Fruit fly (Drosophila melanogaster): ENCODE measurements around the gene CG9662.

The CG9662 gene

dm6 chr2L:3338566-3339215 is 37.8 kb downstream of the CG9662 start:
- TF ChIP-seq Pif1B (GFP tag; optimal IDR thresholded peaks at IDR 0.05) (peak; percentile 69), CG17806 (tag; optimal IDR thresholded peaks at IDR 0.05) (peak; percentile 78), CG12605 (GFP tag; IDR thresholded peaks at IDR 0.05) (peak; percentile 83), gl (tag; optimal IDR thresholded peaks at IDR 0.05) (peak; percentile 73), CG32121 (GFP tag; IDR thresholded peaks at IDR 0.05) (peak; percentile 88), Ets98B (GFP tag; IDR thresholded peaks at IDR 0.05) (peak; percentile 93), CG8301 (tag; optimal IDR thresholded peaks at IDR 0.05) (peak; percentile 93), Pif1A (GFP tag; optimal IDR thresholded peaks at IDR 0.05) (peak; percentile 87), CG13204 (GFP tag; optimal IDR thresholded peaks at IDR 0.05) (peak; percentile 4), CG8159 (tag; optimal IDR thresholded peaks at IDR 0.05) (peak; percentile 79), CG15710 (tag; optimal IDR thresholded peaks at IDR 0.05) (peak; percentile 77), CG10348 (GFP tag; IDR thresholded peaks at IDR 0.05) (peak; percentile 67), CG4496 (GFP tag; IDR thresholded peaks at IDR 0.05) (peak; percentile 93), CG14655 (GFP tag; optimal IDR thresholded peaks at IDR 0.05) (peak; percentile 92), D1 (tag; optimal IDR thresholded peaks at IDR 0.05) (no peak), rn (GFP tag; IDR thresholded peaks at IDR 0.05) (peak; percentile 79), fd96Ca (GFP tag; IDR thresholded peaks at IDR 0.05) (peak; percentile 93), Snoo (tag; optimal IDR thresholded peaks at IDR 0.05) (peak; percentile 73), EcR (GFP tag; optimal IDR thresholded peaks at IDR 0.05) (peak; percentile 89), CG34367 (tag; optimal IDR thresholded peaks at IDR 0.05) (peak; percentile 68), CG9948 (tag; optimal IDR thresholded peaks at IDR 0.05) (peak; percentile 78)

dm6 chr2L:3332514-3332913 is 44.0 kb downstream of the CG9662 start, which contains the start of gene CG15408:
CG15408 (plus strand) TSS chr2L:3332814.
- no peak for TF ChIP-seq CG4496 (GFP tag; IDR thresholded peaks at IDR 0.05)
- TF ChIP-seq CG8159 (tag; optimal IDR thresholded peaks at IDR 0.05): no peak
- TF ChIP-seq CG12605 (GFP tag; IDR thresholded peaks at IDR 0.05): no peak
- TF ChIP-seq gl (tag; optimal IDR thresholded peaks at IDR 0.05): no peak
- no peak for TF ChIP-seq EcR (GFP tag; optimal IDR thresholded peaks at IDR 0.05)
- TF ChIP-seq CG32121 (GFP tag; IDR thresholded peaks at IDR 0.05): no peak
- TF ChIP-seq CG15710 (tag; optimal IDR thresholded peaks at IDR 0.05): no peak
- no peak for TF ChIP-seq Ets98B (GFP tag; IDR thresholded peaks at IDR 0.05)
- TF ChIP-seq CG8301 (tag; optimal IDR thresholded peaks at IDR 0.05): no peak
- no peak for TF ChIP-seq CG34367 (tag; optimal IDR thresholded peaks at IDR 0.05)
- no peak for TF ChIP-seq rn (GFP tag; IDR thresholded peaks at IDR 0.05)
- no peak for TF ChIP-seq Snoo (tag; optimal IDR thresholded peaks at IDR 0.05)

- peak; percentile 39; the same call in 1 of the 3 replicates for TF ChIP-seq CG4496 (GFP tag; IDR thresholded peaks at IDR 0.05)
- TF ChIP-seq EcR (GFP tag; optimal IDR thresholded peaks at IDR 0.05): no peak
- TF ChIP-seq D1 (tag; optimal IDR thresholded peaks at IDR 0.05): no peak
- no peak for TF ChIP-seq CG14655 (GFP tag; optimal IDR thresholded peaks at IDR 0.05)
- TF ChIP-seq CG9948 (tag; optimal IDR thresholded peaks at IDR 0.05): no peak
- no peak for TF ChIP-seq rn (GFP tag; IDR thresholded peaks at IDR 0.05)
- no peak for TF ChIP-seq fd96Ca (GFP tag; IDR thresholded peaks at IDR 0.05)
- TF ChIP-seq CG8159 (tag; optimal IDR thresholded peaks at IDR 0.05): no peak
- no peak for TF ChIP-seq Snoo (tag; optimal IDR thresholded peaks at IDR 0.05)
Measured at dm6 chr2L:3330628-3331027, 45.9 kb downstream of the CG9662 start, which contains the start of gene CG3285. CG3285 (plus strand) TSS chr2L:3330928.

- TF ChIP-seq D1 (tag; optimal IDR thresholded peaks at IDR 0.05) (no peak), CG13204 (GFP tag; optimal IDR thresholded peaks at IDR 0.05) (no peak), EcR (GFP tag; optimal IDR thresholded peaks at IDR 0.05) (no peak), CG12605 (GFP tag; IDR thresholded peaks at IDR 0.05) (no peak), fd96Ca (GFP tag; IDR thresholded peaks at IDR 0.05) (no peak), Ets98B (GFP tag; IDR thresholded peaks at IDR 0.05) (no peak), CG17806 (tag; optimal IDR thresholded peaks at IDR 0.05) (no peak), CG8301 (tag; optimal IDR thresholded peaks at IDR 0.05) (no peak), CG15710 (tag; optimal IDR thresholded peaks at IDR 0.05) (no peak), Pif1B (GFP tag; optimal IDR thresholded peaks at IDR 0.05) (no peak), CG10348 (GFP tag; IDR thresholded peaks at IDR 0.05) (no peak), gl (tag; optimal IDR thresholded peaks at IDR 0.05) (no peak), CG4496 (GFP tag; IDR thresholded peaks at IDR 0.05) (no peak), Pif1A (GFP tag; optimal IDR thresholded peaks at IDR 0.05) (no peak), CG8159 (tag; optimal IDR thresholded peaks at IDR 0.05) (no peak), CG14655 (GFP tag; optimal IDR thresholded peaks at IDR 0.05) (no peak), CG32121 (GFP tag; IDR thresholded peaks at IDR 0.05) (no peak), CG34367 (tag; optimal IDR thresholded peaks at IDR 0.05) (no peak), CG9948 (tag; optimal IDR thresholded peaks at IDR 0.05) (no peak), Snoo (tag; optimal IDR thresholded peaks at IDR 0.05) (no peak)
Measured at dm6 chr2L:3327603-3328002, 48.9 kb downstream of the CG9662 start, which contains the start of gene CG33282. CG33282 (plus strand) TSS chr2L:3327903.
